Worm (Caenorhabditis elegans) whole organism, young adult: ENCODE results near the gene C09G9.8.

Experiments used
- B0019.2 ChIP-seq: fragments of 200-800 bp; sonication (Bioruptor generic); conservative IDR thresholded peaks from 2 replicates; pipeline ENCODE4 v1.3.6; 2022; ENCODE audit warnings: missing genetic modification reagents, missing genetic modification characterization, missing compliant biosample characterization
- D2030.7 ChIP-seq: fragments of 200-800 bp; sonication (Bioruptor generic); IDR thresholded peaks from 2 replicates; pipeline ENCODE4 v1.3.6; 2022; ENCODE audit warnings: missing genetic modification reagents, missing genetic modification characterization, missing compliant biosample characterization
- F22D6.2 ChIP-seq: sonication (generic microtip); optimal IDR thresholded peaks from 2 replicates; lab custom pipeline; 2016; ENCODE audit warnings: mild to moderate bottlenecking, missing genetic modification characterization, missing compliant biosample characterization
- F23B12.7 ChIP-seq: sonication (generic microtip); optimal IDR thresholded peaks from 2 replicates; lab custom pipeline; 2017; ENCODE audit warnings: missing genetic modification characterization, mild to moderate bottlenecking, missing compliant biosample characterization, antibody characterized with exemption, moderate library complexity; ENCODE audit not compliant: insufficient read depth
- F49E8.2 ChIP-seq: sonication (generic microtip); optimal IDR thresholded peaks from 3 replicates; lab custom pipeline; 2017; ENCODE audit warnings: missing genetic modification characterization, mild to moderate bottlenecking, missing compliant biosample characterization, antibody characterized with exemption, moderate library complexity; ENCODE audit not compliant: insufficient read depth
- F57A8.1 ChIP-seq: fragments of 200-800 bp; sonication (Bioruptor generic); optimal IDR thresholded peaks from 2 replicates; lab custom pipeline; 2018; ENCODE audit warnings: mild to moderate bottlenecking, missing genetic modification characterization, moderate library complexity, missing compliant biosample characterization
- T26A5.8 ChIP-seq: sonication (generic microtip); optimal IDR thresholded peaks from 2 replicates; lab custom pipeline; 2016; ENCODE audit warnings: missing genetic modification characterization, missing compliant biosample characterization
- Y79H2A.3 ChIP-seq: fragments of 200-800 bp; sonication (Bioruptor generic); conservative IDR thresholded peaks from 2 replicates; pipeline ENCODE4 v1.3.6; 2022; ENCODE audit warnings: missing genetic modification reagents, missing genetic modification characterization, missing compliant biosample characterization
- athp-1 ChIP-seq: sonication (generic microtip); optimal IDR thresholded peaks from 2 replicates; lab custom pipeline; 2017; ENCODE audit warnings: mild to moderate bottlenecking, missing genetic modification characterization, missing compliant biosample characterization
- attf-3 ChIP-seq: fragments of 200-800 bp; sonication (Bioruptor generic); conservative IDR thresholded peaks from 2 replicates; pipeline ENCODE4 v1.3.6; 2022; ENCODE audit warnings: missing genetic modification reagents, missing genetic modification characterization, missing compliant biosample characterization
- ceh-27 ChIP-seq: fragments of 200-800 bp; sonication (Bioruptor generic); optimal IDR thresholded peaks from 2 replicates; lab custom pipeline; 2018; ENCODE audit warnings: mild to moderate bottlenecking, missing genetic modification characterization, moderate library complexity, missing compliant biosample characterization
- chd-7 ChIP-seq: sonication (generic microtip); optimal IDR thresholded peaks from 2 replicates; lab custom pipeline; 2016; ENCODE audit warnings: mild to moderate bottlenecking, missing genetic modification characterization, moderate library complexity, missing compliant biosample characterization
- die-1 ChIP-seq: sonication (generic microtip); optimal IDR thresholded peaks from 2 replicates; lab custom pipeline; 2016; ENCODE audit warnings: missing genotype, mild to moderate bottlenecking, missing genetic modification characterization, missing compliant biosample characterization
- dox-1 ChIP-seq: fragments of 200-800 bp; sonication (Bioruptor generic); IDR thresholded peaks from 2 replicates; pipeline ENCODE4 v1.3.6; 2022; ENCODE audit warnings: missing genetic modification reagents, missing genetic modification characterization, missing compliant biosample characterization
- dpff-1 ChIP-seq: sonication (generic microtip); optimal IDR thresholded peaks from 2 replicates; lab custom pipeline; 2017; ENCODE audit warnings: mild to moderate bottlenecking, missing genetic modification characterization, missing compliant biosample characterization
- egl-18 ChIP-seq: fragments of 200-800 bp; sonication (Bioruptor generic); IDR thresholded peaks from 2 replicates; pipeline ENCODE4 v1.3.6; 2022; ENCODE audit warnings: missing genetic modification reagents, missing genetic modification characterization, missing compliant biosample characterization
- ekl-4 ChIP-seq: fragments of 200-800 bp; sonication (Bioruptor generic); IDR thresholded peaks from 2 replicates; pipeline ENCODE4 v1.3.6; 2022; ENCODE audit warnings: missing genetic modification reagents, missing genetic modification characterization, missing compliant biosample characterization
- ets-4 ChIP-seq: fragments of 200-800 bp; sonication (Bioruptor generic); optimal IDR thresholded peaks from 2 replicates; lab custom pipeline; 2018; ENCODE audit warnings: mild to moderate bottlenecking, missing genetic modification characterization, missing compliant biosample characterization
- hmg-1.2 ChIP-seq: fragments of 200-800 bp; sonication (Bioruptor generic); IDR thresholded peaks from 2 replicates; pipeline ENCODE4 v1.3.6; 2022; ENCODE audit warnings: missing genetic modification reagents, missing genetic modification characterization, missing compliant biosample characterization
- hsf-1 ChIP-seq: fragments of 200-800 bp; sonication (Bioruptor generic); IDR thresholded peaks from 2 replicates; pipeline ENCODE4 v1.3.6; 2022; ENCODE audit warnings: missing genetic modification reagents, missing genetic modification characterization, missing compliant biosample characterization
- lag-1 ChIP-seq: fragments of 200-800 bp; sonication (Bioruptor generic); IDR thresholded peaks from 2 replicates; pipeline ENCODE4 v1.3.6; 2022; ENCODE audit warnings: missing genetic modification reagents, missing genetic modification characterization, missing compliant biosample characterization
- let-607 ChIP-seq, 2 experiments: fragments of 200-800 bp in 1 of 2; sonication (Bioruptor generic) in 1 of 2; sonication (generic microtip) in 1 of 2; optimal IDR thresholded peaks; 2 replicates each; lab custom pipeline; 2016 to 2018; ENCODE audit warnings: mild to moderate bottlenecking in 2 of 2, missing compliant biosample characterization in 2 of 2, missing genetic modification characterization in 2 of 2, moderate library complexity in 2 of 2, missing genotype in 1 of 2
- lin-35 ChIP-seq, 3 experiments: fragments of 150-350 bp in 2 of 3; sonication (generic microtip) in 1 of 3; optimal IDR thresholded peaks; 2 replicates each; lab custom pipeline; 2014 to 2018; ENCODE audit warnings: missing biosample characterization in 3 of 3, missing genetic modification characterization in 3 of 3, missing genetic modification reagents in 3 of 3
- lsl-1 ChIP-seq: fragments of 200-800 bp; sonication (Bioruptor generic); optimal IDR thresholded peaks from 2 replicates; lab custom pipeline; 2018; ENCODE audit warnings: mild to moderate bottlenecking, missing genetic modification characterization, moderate library complexity, missing compliant biosample characterization
- madf-6 ChIP-seq: fragments of 200-800 bp; sonication (Bioruptor generic); IDR thresholded peaks from 2 replicates; pipeline ENCODE4 v1.3.6; 2022; ENCODE audit warnings: missing genetic modification reagents, missing genetic modification characterization, missing compliant biosample characterization
- mel-28 ChIP-seq: sonication (generic microtip); optimal IDR thresholded peaks from 2 replicates; lab custom pipeline; 2016; ENCODE audit warnings: borderline replicate concordance, mild to moderate bottlenecking, missing genetic modification characterization, missing compliant biosample characterization
- nfya-2 ChIP-seq: fragments of 200-800 bp; sonication (Bioruptor generic); IDR thresholded peaks from 2 replicates; pipeline ENCODE4 v1.3.6; 2022; ENCODE audit warnings: missing genetic modification reagents, missing genetic modification characterization, missing compliant biosample characterization
- nhr-179 ChIP-seq: sonication (generic microtip); optimal IDR thresholded peaks from 2 replicates; lab custom pipeline; 2016; ENCODE audit warnings: mild to moderate bottlenecking, missing genetic modification characterization, missing compliant biosample characterization
- rec-8 ChIP-seq, 2 experiments: sonication (generic microtip); optimal IDR thresholded peaks; 2 replicates each; lab custom pipeline; 2016; ENCODE audit warnings: mild to moderate bottlenecking in 2 of 2, missing genetic modification characterization in 2 of 2, missing genetic modification reagents in 2 of 2, missing genotype in 2 of 2, missing biosample characterization in 1 of 2, missing compliant biosample characterization in 1 of 2, moderate library complexity in 1 of 2
- rpc-1 ChIP-seq, 2 experiments: fragments of 150-350 bp in 1 of 2; sonication (generic microtip) in 1 of 2; optimal IDR thresholded peaks; 2 replicates each; lab custom pipeline; 2014 to 2018; ENCODE audit warnings: missing biosample characterization in 1 of 2, missing genetic modification characterization in 1 of 2, missing genetic modification reagents in 1 of 2, missing genotype in 1 of 2
- snpc-3.4 ChIP-seq: sonication (generic microtip); optimal IDR thresholded peaks from 2 replicates; lab custom pipeline; 2017; ENCODE audit warnings: missing genetic modification characterization, mild to moderate bottlenecking, missing compliant biosample characterization, antibody characterized with exemption, moderate library complexity, missing genotype, missing genetic modification reagents
- snpc-4 ChIP-seq, 5 experiments: fragments of 150-350 bp in 1 of 5; sonication (generic microtip) in 4 of 5; optimal IDR thresholded peaks; 2 replicates each; lab custom pipeline; 2014 to 2018; ENCODE audit warnings: missing genetic modification characterization in 5 of 5, missing biosample characterization in 3 of 5, antibody characterized with exemption in 2 of 5, mild to moderate bottlenecking in 2 of 5, missing compliant biosample characterization in 2 of 5, missing genotype in 2 of 5, moderate library complexity in 2 of 5, missing genetic modification reagents in 1 of 5
- tbp1 ChIP-seq: fragments of 200-800 bp; sonication (Bioruptor generic); optimal IDR thresholded peaks from 2 replicates; lab custom pipeline; 2018; ENCODE audit warnings: mild to moderate bottlenecking, missing genetic modification characterization, missing compliant biosample characterization
- tbx-9 ChIP-seq: sonication (generic microtip); optimal IDR thresholded peaks from 2 replicates; lab custom pipeline; 2016; ENCODE audit warnings: borderline replicate concordance, missing genetic modification characterization, inconsistent platforms, missing compliant biosample characterization
- xnd-1 ChIP-seq: sonication (generic microtip); optimal IDR thresholded peaks from 2 replicates; lab custom pipeline; 2016; ENCODE audit warnings: missing genotype, missing genetic modification reagents, missing genetic modification characterization, missing compliant biosample characterization
- zim-3 ChIP-seq: sonication (generic microtip); optimal IDR thresholded peaks from 2 replicates; lab custom pipeline; 2017; ENCODE audit warnings: mild to moderate bottlenecking, missing genetic modification characterization, moderate library complexity, missing compliant biosample characterization
- ztf-18 ChIP-seq: sonication (generic microtip); optimal IDR thresholded peaks from 2 replicates; lab custom pipeline; 2016; ENCODE audit warnings: missing genotype, mild to moderate bottlenecking, missing genetic modification characterization, missing compliant biosample characterization
- ztf-3 ChIP-seq: fragments of 200-800 bp; sonication (Bioruptor generic); optimal IDR thresholded peaks from 2 replicates; lab custom pipeline; 2018; ENCODE audit warnings: mild to moderate bottlenecking, missing genetic modification characterization, missing compliant biosample characterization

C09G9.8 gene

ce11 chrIV:8923381-8923780 is 42.1 kb downstream of the C09G9.8 start (continued):
- no peak for TF ChIP-seq snpc-4 (GFP tag; optimal IDR thresholded peaks at IDR 0.05; lab: Kevin White, UChicago)
- peak in 1 of 4 experiments; percentile 41 for TF ChIP-seq snpc-4 (tag; optimal IDR thresholded peaks at IDR 0.05; lab: Kevin White, UChicago)
- no peak for TF ChIP-seq hmg-1.2 (GFP tag; lab: Robert Waterston, UW)
- TF ChIP-seq xnd-1 (tag; lab: Kevin White, UChicago): peak; percentile 50
- no peak for TF ChIP-seq mel-28 (tag; lab: Kevin White, UChicago)
- TF ChIP-seq D2030.7 (GFP tag; lab: Robert Waterston, UW): peak; percentile 45; the same call in 1 of the 2 replicates
- TF ChIP-seq F23B12.7 (tag; lab: Kevin White, UChicago): peak; percentile 9
- TF ChIP-seq F49E8.2: peak; percentile 36
- TF ChIP-seq chd-7 (tag; lab: Kevin White, UChicago): no peak
- peak; percentile 63 for TF ChIP-seq madf-6 (GFP tag; lab: Robert Waterston, UW)

- TF ChIP-seq ceh-27 (no peak), snpc-3.4 (no peak), die-1 (tag; lab: Kevin White, UChicago) (no peak), ztf-3 (GFP tag; lab: Kevin White, UChicago) (no peak), ztf-18 (no peak), nhr-179 (tag; lab: Kevin White, UChicago) (no peak), tbx-9 (tag; lab: Kevin White, UChicago) (no peak), rpc-1 (optimal IDR thresholded peaks at IDR 0.05; lab: Kevin White, UChicago) (no peak), rpc-1 (tag; optimal IDR thresholded peaks at IDR 0.05; lab: Kevin White, UChicago) (no peak), rec-8 (tag; optimal IDR thresholded peaks at IDR 0.05; lab: Kevin White, UChicago) (no peak), zim-3 (no peak), dpff-1 (tag; lab: Kevin White, UChicago) (no peak), let-607 (tag; optimal IDR thresholded peaks at IDR 0.05; lab: Kevin White, UChicago) (no peak), lin-35 (GFP tag; optimal IDR thresholded peaks at IDR 0.05; lab: Kevin White, UChicago) (no peak), lag-1 (GFP tag; lab: Robert Waterston, UW) (no peak), T26A5.8 (no peak), hsf-1 (GFP tag; lab: Robert Waterston, UW) (no peak), dox-1 (GFP tag; lab: Robert Waterston, UW) (no peak), F57A8.1 (GFP tag; lab: Kevin White, UChicago) (no peak), nfya-2 (GFP tag; lab: Robert Waterston, UW) (no peak), ekl-4 (GFP tag; lab: Robert Waterston, UW) (no peak)
These were observed 42.8 kb downstream of the C09G9.8 start for ce11 chrIV:8924126-8924525.

ce11 chrIV:8925990-8926389 is 44.7 kb downstream of the C09G9.8 start, which contains the start of the genes D1046.2 and cfim-2:
D1046.2 (minus strand) TSS chrIV:8926067.
cfim-2 (plus strand) TSS chrIV:8926324.
- peak; percentile 96 for TF ChIP-seq attf-3
- TF ChIP-seq F23B12.7 (tag; lab: Kevin White, UChicago): peak; percentile 4
- TF ChIP-seq B0019.2 (GFP tag; lab: Robert Waterston, UW): no peak

- TF ChIP-seq F22D6.2 (tag; lab: Kevin White, UChicago) (no peak), egl-18 (GFP tag; lab: Robert Waterston, UW) (no peak), ets-4 (no peak), tbp1 (GFP tag; lab: Kevin White, UChicago) (no peak), dox-1 (GFP tag; lab: Robert Waterston, UW) (no peak), snpc-4 (GFP tag; optimal IDR thresholded peaks at IDR 0.05; lab: Kevin White, UChicago) (no peak), snpc-4 (tag; optimal IDR thresholded peaks at IDR 0.05; lab: Kevin White, UChicago) (no peak), athp-1 (tag; lab: Kevin White, UChicago) (no peak), Y79H2A.3 (no peak), lsl-1 (GFP tag; lab: Kevin White, UChicago) (no peak)
These were observed 45.2 kb downstream of the C09G9.8 start for ce11 chrIV:8926511-8926910.
